Worm (Caenorhabditis elegans): ENCODE data around the gene spe-29.
"Not testable (repeated sequence)": the region's sequence is repeated elsewhere in the genome, so short reads cannot be mapped to it uniquely, and the experiment has no call there.

The spe-29 gene

ce11 chrIV:9933580-9933979 is at the start of gene spe-29:
spe-29 (plus strand) TSS chrIV:9933880.
- TF ChIP-seq pes-1 (GFP tag; IDR thresholded peaks at IDR 0.05): no peak
- no peak for TF ChIP-seq tbx-37 (GFP tag; conservative IDR thresholded peaks at IDR 0.05)
- TF ChIP-seq tra-4 (tag; optimal IDR thresholded peaks at IDR 0.05): no peak
- no peak for TF ChIP-seq tbx-11 (GFP tag; IDR thresholded peaks at IDR 0.05)
- TF ChIP-seq ets-7 (tag; optimal IDR thresholded peaks at IDR 0.05): no peak
- no peak for TF ChIP-seq hmbx-1 (tag; optimal IDR thresholded peaks at IDR 0.05)
- no peak for TF ChIP-seq B0310.2 (tag; optimal IDR thresholded peaks at IDR 0.05)
- no peak for TF ChIP-seq flt-1 (GFP tag; IDR thresholded peaks at IDR 0.05)
- TF ChIP-seq aly-1 (tag; optimal IDR thresholded peaks at IDR 0.05): no peak
- TF ChIP-seq sea-1 (GFP tag; conservative IDR thresholded peaks at IDR 0.05): no peak
- TF ChIP-seq hmg-4 (GFP tag; optimal IDR thresholded peaks at IDR 0.05): no peak
- no peak for TF ChIP-seq ceh-36 (tag; optimal IDR thresholded peaks at IDR 0.05)
- no peak for TF ChIP-seq ceh-13 (GFP tag; optimal IDR thresholded peaks at IDR 0.05)
- TF ChIP-seq hnd-1 (tag; optimal IDR thresholded peaks at IDR 0.05): no peak
- no peak for TF ChIP-seq F13C5.2 (tag; optimal IDR thresholded peaks at IDR 0.05)
- TF ChIP-seq scrt-1 (GFP tag; IDR thresholded peaks at IDR 0.05): no peak

ce11 chrIV:9884257-9884656 is 49.4 kb upstream of the spe-29 start, which contains the start of the genes prp-18 and mccc-1:
prp-18 (minus strand) TSS chrIV:9884383.
mccc-1 (plus strand) TSS chrIV:9884570.
- TF ChIP-seq ceh-13 (GFP tag; optimal IDR thresholded peaks at IDR 0.05): no peak
- no peak for TF ChIP-seq tbx-11 (GFP tag; IDR thresholded peaks at IDR 0.05)
- TF ChIP-seq tbx-37 (GFP tag; conservative IDR thresholded peaks at IDR 0.05): no peak
- TF ChIP-seq ceh-36 (tag; optimal IDR thresholded peaks at IDR 0.05): no peak
- TF ChIP-seq B0310.2 (tag; optimal IDR thresholded peaks at IDR 0.05): no peak
- TF ChIP-seq sea-1 (GFP tag; conservative IDR thresholded peaks at IDR 0.05): no peak
- TF ChIP-seq aly-1 (tag; optimal IDR thresholded peaks at IDR 0.05): no peak
- no peak for TF ChIP-seq scrt-1 (GFP tag; IDR thresholded peaks at IDR 0.05)
- TF ChIP-seq F13C5.2 (tag; optimal IDR thresholded peaks at IDR 0.05): no peak
- no peak for TF ChIP-seq tra-4 (tag; optimal IDR thresholded peaks at IDR 0.05)
- no peak for TF ChIP-seq hmbx-1 (tag; optimal IDR thresholded peaks at IDR 0.05)
- no peak for TF ChIP-seq flt-1 (GFP tag; IDR thresholded peaks at IDR 0.05)
- TF ChIP-seq hmg-4 (GFP tag; optimal IDR thresholded peaks at IDR 0.05): no peak

DNA sequence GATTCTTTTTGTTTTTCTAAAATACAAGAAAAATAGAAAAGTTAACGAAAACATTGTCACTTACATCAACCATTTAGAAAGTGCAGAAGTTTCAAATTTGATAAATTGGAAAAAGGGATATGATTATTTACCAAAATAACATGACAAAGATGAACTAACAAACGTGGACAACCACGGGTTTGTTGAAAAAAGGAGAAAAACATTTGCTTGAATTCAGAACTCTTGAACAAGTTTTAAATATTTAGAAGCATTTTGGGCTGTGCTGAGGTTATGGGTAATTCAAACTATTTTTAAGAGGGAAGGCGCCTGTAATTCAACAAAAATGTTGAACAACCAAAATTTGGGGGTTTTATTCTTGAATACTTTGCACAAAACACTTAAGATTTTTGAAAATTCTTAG is 43.8 kb upstream of the spe-29 start, which contains the start of gene ttbk-3:
ttbk-3 (minus strand) TSS at position 101 of the 400 bp plus-strand sequence.
- no peak for TF ChIP-seq F13C5.2 (tag; optimal IDR thresholded peaks at IDR 0.05)
- TF ChIP-seq scrt-1 (GFP tag; IDR thresholded peaks at IDR 0.05): no peak

DNA sequence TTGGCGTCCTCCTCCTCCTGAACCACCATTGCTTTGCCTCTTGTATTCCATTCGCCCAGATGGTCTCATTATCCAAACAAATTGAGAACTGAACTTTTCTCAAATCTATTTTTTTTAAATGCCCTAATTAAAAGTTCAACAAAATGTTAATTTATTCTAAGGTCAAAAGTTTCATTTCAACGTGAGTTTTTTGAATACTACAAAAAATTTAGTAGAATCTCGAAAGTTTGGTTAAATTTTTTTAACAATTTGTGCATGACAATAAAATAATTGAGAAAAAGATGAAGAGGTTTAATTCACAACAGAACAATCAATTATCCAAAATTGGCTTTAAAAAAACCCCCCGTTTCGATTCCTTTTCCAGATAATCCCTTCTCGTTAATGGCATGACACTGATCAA is 41.7 kb upstream of the spe-29 start, which contains the start of gene F32B6.4:
F32B6.4 (minus strand) TSS at position 101 of the 400 bp plus-strand sequence.
- no peak for TF ChIP-seq ceh-36 (tag; optimal IDR thresholded peaks at IDR 0.05)
- no peak for TF ChIP-seq F13C5.2 (tag; optimal IDR thresholded peaks at IDR 0.05)
- no peak for TF ChIP-seq ama-1 (optimal IDR thresholded peaks at IDR 0.05)
- no peak for TF ChIP-seq pes-1 (GFP tag; IDR thresholded peaks at IDR 0.05)
- no peak for TF ChIP-seq ceh-13 (GFP tag; optimal IDR thresholded peaks at IDR 0.05)

DNA sequence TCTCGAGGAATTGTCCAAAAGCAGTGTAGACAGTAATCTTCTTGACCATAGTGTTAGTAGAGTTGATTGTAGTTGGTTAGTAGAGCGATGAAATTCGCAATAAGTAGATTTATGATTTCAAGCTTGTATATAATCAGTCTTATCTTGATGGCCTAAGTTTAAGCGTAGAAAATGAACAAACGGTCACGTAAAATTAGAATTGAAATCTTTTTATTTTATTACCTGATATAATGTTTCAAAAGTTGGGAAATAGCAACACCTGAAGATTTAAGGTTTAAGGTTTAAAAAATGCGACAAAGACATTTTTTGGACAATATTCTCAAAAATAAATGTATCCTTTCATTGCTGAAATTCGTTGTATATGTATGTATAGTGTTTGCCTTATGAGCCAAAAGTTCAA is 40.0 kb upstream of the spe-29 start, which contains the start of gene sss-1:
sss-1 (minus strand) TSS at position 101 of the 400 bp plus-strand sequence.
- TF ChIP-seq hmbx-1 (tag; optimal IDR thresholded peaks at IDR 0.05); sea-1 (GFP tag; conservative IDR thresholded peaks at IDR 0.05); tra-4 (tag; optimal IDR thresholded peaks at IDR 0.05): not testable (repeated sequence)

DNA sequence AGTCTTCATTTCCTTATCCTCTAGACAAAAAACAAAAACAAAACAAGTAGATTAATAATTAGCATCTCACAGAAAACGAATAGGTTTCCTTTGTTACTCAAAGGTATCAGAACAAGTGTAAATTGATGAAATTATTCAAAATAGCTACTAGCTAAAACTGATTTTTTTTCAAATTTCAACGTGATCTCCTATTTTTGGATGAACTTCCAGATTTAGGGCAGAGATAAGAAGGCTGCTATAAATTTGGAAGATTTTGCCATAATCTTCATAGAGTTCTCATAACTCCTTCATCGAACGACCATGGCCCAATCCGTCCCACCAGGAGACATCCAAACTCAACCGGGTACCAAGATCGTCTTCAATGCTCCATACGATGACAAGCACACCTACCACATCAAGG is 39.3 kb upstream of the spe-29 start, which contains the start of gene msp-77:
msp-77 (plus strand) TSS at position 301 of the 400 bp plus-strand sequence.
- not testable (repeated sequence) for TF ChIP-seq tra-4 (tag; optimal IDR thresholded peaks at IDR 0.05); ceh-36 (tag; optimal IDR thresholded peaks at IDR 0.05); tbx-37 (GFP tag; conservative IDR thresholded peaks at IDR 0.05)

ce11 chrIV:9895088-9895487 is 38.6 kb upstream of the spe-29 start, which contains the start of gene ssp-32:
ssp-32 (plus strand) TSS chrIV:9895388.
- TF ChIP-seq tra-4 (tag; optimal IDR thresholded peaks at IDR 0.05) (no peak), ets-7 (tag; optimal IDR thresholded peaks at IDR 0.05) (no peak), pes-1 (GFP tag; IDR thresholded peaks at IDR 0.05) (no peak), tbx-37 (GFP tag; conservative IDR thresholded peaks at IDR 0.05) (no peak), hmg-4 (GFP tag; optimal IDR thresholded peaks at IDR 0.05) (no peak), flt-1 (GFP tag; IDR thresholded peaks at IDR 0.05) (no peak), tbx-11 (GFP tag; IDR thresholded peaks at IDR 0.05) (no peak), ceh-13 (GFP tag; optimal IDR thresholded peaks at IDR 0.05) (no peak), scrt-1 (GFP tag; IDR thresholded peaks at IDR 0.05) (no peak), ceh-36 (tag; optimal IDR thresholded peaks at IDR 0.05) (no peak), ama-1 (optimal IDR thresholded peaks at IDR 0.05) (no peak), aly-1 (tag; optimal IDR thresholded peaks at IDR 0.05) (no peak), hnd-1 (tag; optimal IDR thresholded peaks at IDR 0.05) (no peak), sea-1 (GFP tag; conservative IDR thresholded peaks at IDR 0.05) (no peak), F13C5.2 (tag; optimal IDR thresholded peaks at IDR 0.05) (no peak), B0310.2 (tag; optimal IDR thresholded peaks at IDR 0.05) (no peak), hmbx-1 (tag; optimal IDR thresholded peaks at IDR 0.05) (no peak)

DNA sequence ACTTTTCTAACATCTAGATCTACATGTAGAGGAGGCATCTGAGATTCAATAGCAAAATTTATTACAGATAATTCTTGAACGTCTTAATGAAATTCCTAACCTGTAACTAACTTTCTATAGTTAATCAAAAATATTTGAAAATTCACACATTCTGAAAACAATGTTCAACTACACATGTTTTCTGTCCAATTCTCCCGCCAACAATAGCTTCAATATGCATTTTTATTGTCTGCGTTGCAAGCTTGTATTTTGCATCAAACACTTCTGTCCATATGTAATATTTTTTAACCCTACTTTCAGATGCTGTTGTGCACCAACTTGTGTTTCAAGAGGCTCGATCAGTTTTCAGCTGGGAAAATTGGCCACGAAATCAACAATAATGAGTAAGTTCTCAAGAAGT is 35.0 kb upstream of the spe-29 start, which contains the start of gene tbc-3:
tbc-3 (plus strand) TSS at position 301 of the 400 bp plus-strand sequence.
- TF ChIP-seq tbx-37 (GFP tag; conservative IDR thresholded peaks at IDR 0.05): no peak
- no peak for TF ChIP-seq F13C5.2 (tag; optimal IDR thresholded peaks at IDR 0.05)
- no peak for TF ChIP-seq ceh-36 (tag; optimal IDR thresholded peaks at IDR 0.05)
- TF ChIP-seq tbx-11 (GFP tag; IDR thresholded peaks at IDR 0.05): no peak
- no peak for TF ChIP-seq ets-7 (tag; optimal IDR thresholded peaks at IDR 0.05)
- TF ChIP-seq sea-1 (GFP tag; conservative IDR thresholded peaks at IDR 0.05): no peak
- TF ChIP-seq hmg-4 (GFP tag; optimal IDR thresholded peaks at IDR 0.05): no peak
- TF ChIP-seq flt-1 (GFP tag; IDR thresholded peaks at IDR 0.05): no peak
- TF ChIP-seq scrt-1 (GFP tag; IDR thresholded peaks at IDR 0.05): no peak
- no peak for TF ChIP-seq B0310.2 (tag; optimal IDR thresholded peaks at IDR 0.05)
- TF ChIP-seq hmbx-1 (tag; optimal IDR thresholded peaks at IDR 0.05): no peak
- TF ChIP-seq pes-1 (GFP tag; IDR thresholded peaks at IDR 0.05): no peak
- TF ChIP-seq ceh-13 (GFP tag; optimal IDR thresholded peaks at IDR 0.05): no peak
- no peak for TF ChIP-seq aly-1 (tag; optimal IDR thresholded peaks at IDR 0.05)
- TF ChIP-seq hnd-1 (tag; optimal IDR thresholded peaks at IDR 0.05): no peak
- no peak for TF ChIP-seq ama-1 (optimal IDR thresholded peaks at IDR 0.05)
- TF ChIP-seq tra-4 (tag; optimal IDR thresholded peaks at IDR 0.05): no peak
